Worm (Caenorhabditis elegans) whole organism, L3 larva: Measurements from ENCODE around the gene C17F4.3.

Experiments
- R02D3.7 ChIP-seq: fragments of 150-350 bp; optimal IDR thresholded peaks from 2 replicates; lab custom pipeline; 2014; ENCODE audit warnings: missing biosample characterization, missing genetic modification characterization
- ZK546.5 ChIP-seq: sonication (generic microtip); optimal IDR thresholded peaks from 2 replicates; lab custom pipeline; 2017; ENCODE audit warnings: missing biosample characterization, missing genetic modification characterization
- ceh-16 ChIP-seq: sonication (generic microtip); optimal IDR thresholded peaks from 2 replicates; lab custom pipeline; 2017; ENCODE audit warnings: missing biosample characterization, missing genetic modification characterization
- ceh-28 ChIP-seq: fragments of 150-350 bp; optimal IDR thresholded peaks from 2 replicates; lab custom pipeline; 2014; ENCODE audit warnings: missing biosample characterization, missing genetic modification reagents, missing genetic modification characterization
- ceh-82 ChIP-seq: fragments of 150-350 bp; optimal IDR thresholded peaks from 2 replicates; lab custom pipeline; 2014; ENCODE audit warnings: missing biosample characterization, missing genetic modification characterization
- ceh-9 ChIP-seq: sonication (generic microtip); optimal IDR thresholded peaks from 2 replicates; lab custom pipeline; 2018; ENCODE audit warnings: missing biosample characterization, missing genetic modification characterization
- daf-12 ChIP-seq: fragments of 150-350 bp; optimal IDR thresholded peaks from 2 replicates; lab custom pipeline; 2014; ENCODE audit warnings: missing biosample characterization, missing genetic modification reagents, missing genetic modification characterization
- egl-27 ChIP-seq: sonication (generic microtip); optimal IDR thresholded peaks from 4 replicates; lab custom pipeline; 2017; ENCODE audit warnings: missing biosample characterization, missing genetic modification reagents, missing genetic modification characterization
- elt-1 ChIP-seq: fragments of 150-350 bp; optimal IDR thresholded peaks from 2 replicates; lab custom pipeline; 2014; ENCODE audit warnings: missing biosample characterization, missing genetic modification characterization
- elt-2 ChIP-seq: sonication (generic microtip); optimal IDR thresholded peaks from 2 replicates; lab custom pipeline; 2016; ENCODE audit warnings: missing genetic modification reagents, mild to moderate bottlenecking, missing genetic modification characterization, missing compliant biosample characterization
- elt-3 ChIP-seq, 3 experiments: fragments of 150-350 bp in 1 of 3; sonication (generic microtip) in 2 of 3; optimal IDR thresholded peaks; 2 replicates in 2 of 3; 4 replicates in 1 of 3; lab custom pipeline; 2014 to 2017; ENCODE audit warnings: missing biosample characterization in 3 of 3, missing genetic modification characterization in 3 of 3
- eor-1 ChIP-seq, 2 experiments: fragments of 150-350 bp; optimal IDR thresholded peaks; 2 replicates each; lab custom pipeline; 2014 to 2018; ENCODE audit warnings: missing biosample characterization in 2 of 2, missing genetic modification characterization in 2 of 2
- fkh-10 ChIP-seq: sonication (generic microtip); optimal IDR thresholded peaks from 2 replicates; lab custom pipeline; 2017; ENCODE audit warnings: missing biosample characterization, missing genetic modification reagents, missing genetic modification characterization
- fkh-2 ChIP-seq: fragments of 150-350 bp; optimal IDR thresholded peaks from 2 replicates; lab custom pipeline; 2014; ENCODE audit warnings: missing biosample characterization, missing genetic modification reagents, missing genetic modification characterization
- fos-1 ChIP-seq: fragments of 150-350 bp; optimal IDR thresholded peaks from 2 replicates; lab custom pipeline; 2014; ENCODE audit warnings: missing biosample characterization, missing genetic modification characterization
- jun-1 ChIP-seq: fragments of 150-350 bp; optimal IDR thresholded peaks from 2 replicates; lab custom pipeline; 2014; ENCODE audit warnings: missing biosample characterization, missing genetic modification reagents, missing genetic modification characterization
- lin-39 ChIP-seq: fragments of 150-350 bp; optimal IDR thresholded peaks from 2 replicates; lab custom pipeline; 2018; ENCODE audit warnings: missing biosample characterization, missing genetic modification reagents, missing genetic modification characterization
- lsy-12 ChIP-seq: sonication (generic microtip); optimal IDR thresholded peaks from 2 replicates; lab custom pipeline; 2016; ENCODE audit warnings: mild to moderate bottlenecking, missing genetic modification characterization, missing compliant biosample characterization
- mml-1 ChIP-seq: fragments of 150-350 bp; sonication (generic microtip); optimal IDR thresholded peaks from 3 replicates; lab custom pipeline; 2014; ENCODE audit warnings: missing biosample characterization, missing genetic modification characterization
- nfya-1 ChIP-seq: sonication (generic microtip); optimal IDR thresholded peaks from 2 replicates; lab custom pipeline; 2017; ENCODE audit warnings: missing genetic modification characterization, mild to moderate bottlenecking, missing compliant biosample characterization, antibody characterized with exemption, moderate library complexity; ENCODE audit not compliant: insufficient read depth
- nhr-11 ChIP-seq: fragments of 150-350 bp; optimal IDR thresholded peaks from 2 replicates; lab custom pipeline; 2014; ENCODE audit warnings: missing biosample characterization, missing genetic modification characterization
- nhr-12 ChIP-seq: fragments of 150-350 bp; optimal IDR thresholded peaks from 2 replicates; lab custom pipeline; 2014; ENCODE audit warnings: missing biosample characterization, missing genetic modification characterization
- nhr-23 ChIP-seq: fragments of 150-350 bp; optimal IDR thresholded peaks from 2 replicates; lab custom pipeline; 2014; ENCODE audit warnings: missing biosample characterization, missing genetic modification reagents, missing genetic modification characterization
- nhr-237 ChIP-seq: fragments of 150-350 bp; optimal IDR thresholded peaks from 2 replicates; lab custom pipeline; 2014; ENCODE audit warnings: missing biosample characterization, missing genetic modification characterization
- nhr-28 ChIP-seq: fragments of 150-350 bp; optimal IDR thresholded peaks from 2 replicates; lab custom pipeline; 2014; ENCODE audit warnings: missing biosample characterization, missing genetic modification characterization
- nhr-43 ChIP-seq: sonication (generic microtip); optimal IDR thresholded peaks from 2 replicates; lab custom pipeline; 2016; ENCODE audit warnings: mild to moderate bottlenecking, missing genetic modification characterization, missing compliant biosample characterization; ENCODE audit not compliant: poor library complexity, severe bottlenecking
- nhr-67 ChIP-seq: fragments of 150-350 bp; optimal IDR thresholded peaks from 2 replicates; lab custom pipeline; 2014; ENCODE audit warnings: missing biosample characterization, missing genetic modification characterization
- nhr-76 ChIP-seq: fragments of 150-350 bp; sonication (generic microtip); optimal IDR thresholded peaks from 5 replicates; lab custom pipeline; 2014; ENCODE audit warnings: missing biosample characterization, missing genetic modification characterization
- nhr-77 ChIP-seq: fragments of 150-350 bp; optimal IDR thresholded peaks from 2 replicates; lab custom pipeline; 2014; ENCODE audit warnings: missing biosample characterization, missing genetic modification characterization
- pqm-1 ChIP-seq: fragments of 150-350 bp; optimal IDR thresholded peaks from 2 replicates; lab custom pipeline; 2017; ENCODE audit warnings: missing biosample characterization, missing genetic modification characterization, inconsistent platforms
- sea-2 ChIP-seq: fragments of 150-350 bp; sonication (generic microtip); optimal IDR thresholded peaks from 4 replicates; lab custom pipeline; 2014; ENCODE audit warnings: missing biosample characterization, missing genetic modification reagents, missing genetic modification characterization
- skn-1 ChIP-seq: fragments of 150-350 bp; optimal IDR thresholded peaks from 2 replicates; lab custom pipeline; 2014; ENCODE audit warnings: missing biosample characterization, missing genetic modification characterization
- snpc-4 ChIP-seq: fragments of 150-350 bp; optimal IDR thresholded peaks from 2 replicates; lab custom pipeline; 2014; ENCODE audit warnings: missing biosample characterization, missing genetic modification characterization
- tbx-2 ChIP-seq: sonication (generic microtip); optimal IDR thresholded peaks from 2 replicates; lab custom pipeline; 2016; ENCODE audit warnings: mild to moderate bottlenecking, missing genetic modification characterization, missing compliant biosample characterization
- unc-39 ChIP-seq: sonication (generic microtip); optimal IDR thresholded peaks from 4 replicates; lab custom pipeline; 2017; ENCODE audit warnings: missing biosample characterization, missing genetic modification characterization
- unc-62 ChIP-seq: fragments of 150-350 bp; sonication (generic microtip); optimal IDR thresholded peaks from 4 replicates; lab custom pipeline; 2014; ENCODE audit warnings: missing biosample characterization, missing genetic modification reagents, missing genetic modification characterization
- zag-1 ChIP-seq: fragments of 150-350 bp; optimal IDR thresholded peaks from 2 replicates; lab custom pipeline; 2014; ENCODE audit warnings: missing biosample characterization, missing genetic modification characterization
- ztf-11 ChIP-seq: fragments of 150-350 bp; optimal IDR thresholded peaks from 2 replicates; lab custom pipeline; 2014; ENCODE audit warnings: missing biosample characterization, missing genetic modification characterization

C17F4.3 gene

DNA sequence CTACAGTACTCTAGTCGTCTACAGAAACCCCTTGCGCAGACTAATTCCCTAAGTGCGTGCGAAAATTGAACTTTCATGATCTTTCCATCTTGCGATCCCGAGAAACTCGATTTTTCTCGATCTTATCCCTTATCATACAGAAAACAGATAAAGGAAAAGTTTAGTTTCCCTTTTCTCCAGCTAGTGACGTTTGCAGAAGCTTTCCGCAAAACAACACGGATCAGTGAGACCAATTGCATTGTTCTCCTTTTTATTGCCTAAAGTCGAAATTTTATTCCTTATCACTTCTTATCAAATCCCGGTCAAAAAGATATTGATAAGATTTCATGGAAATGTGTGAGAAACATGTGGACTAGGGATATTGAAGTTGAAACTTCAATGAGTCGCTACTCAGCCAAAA is 1.5 kb downstream of the C17F4.3 start:
- TF ChIP-seq elt-3 (tag; optimal IDR thresholded peaks at IDR 0.05; lab: Kevin White, UChicago) (peak in 1 of 3 experiments; percentile 27), nhr-23 (tag; lab: Kevin White, UChicago) (peak; percentile 35), nhr-12 (no peak)

DNA sequence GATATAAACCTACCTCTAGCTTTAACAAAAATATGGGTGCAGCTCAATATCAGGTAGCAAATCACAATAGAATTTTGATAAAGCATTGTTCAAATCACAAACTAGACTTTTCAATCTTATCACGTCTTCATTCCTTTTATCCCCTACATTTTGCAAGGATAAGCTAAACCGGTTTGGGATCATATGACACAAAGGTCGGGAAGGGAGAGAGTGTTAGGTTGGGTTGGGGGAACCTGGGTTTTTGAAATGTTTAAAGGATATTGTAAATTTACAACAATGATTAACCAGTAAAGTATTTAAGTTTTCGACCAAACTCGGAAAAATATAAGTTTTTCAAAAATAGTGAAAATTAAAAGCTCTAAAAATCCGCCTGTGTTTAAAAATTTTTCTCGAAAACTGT is 3.8 kb downstream of the C17F4.3 start, which contains the start of gene C17F4.12:
TSS of gene C17F4.12 (minus strand) at position 101 of the 400 bp plus-strand sequence.
- TF ChIP-seq fkh-10 (GFP tag; lab: Kevin White, UChicago) (no peak), elt-1 (tag; lab: Kevin White, UChicago) (no peak), nhr-77 (tag; lab: Kevin White, UChicago) (no peak)

DNA sequence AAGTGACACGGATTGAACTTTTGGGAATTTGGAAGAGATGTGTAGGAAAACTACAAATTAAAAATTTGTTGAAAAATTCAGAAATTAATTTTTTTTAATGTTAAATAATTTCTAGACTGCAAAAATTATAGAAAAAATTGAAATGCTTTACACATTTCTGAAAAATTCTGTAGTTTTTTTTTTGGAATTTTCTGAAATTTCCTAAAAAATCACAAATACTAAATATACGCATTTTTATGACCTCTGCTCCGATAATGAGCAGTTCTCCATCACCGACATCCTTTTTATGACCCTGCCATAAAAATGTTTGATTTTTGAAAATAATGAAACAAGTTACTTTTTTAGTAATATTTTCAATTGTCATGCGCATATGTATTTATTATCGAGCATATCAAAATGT is 4.5 kb downstream of the C17F4.3 start:
- TF ChIP-seq ZK546.5 (tag; lab: Kevin White, UChicago) (no peak), nhr-237 (tag; lab: Kevin White, UChicago) (no peak), nhr-11 (no peak), unc-62 (GFP tag; lab: Kevin White, UChicago) (no peak), nfya-1 (no peak), nhr-12 (no peak), tbx-2 (tag; lab: Kevin White, UChicago) (no peak), ceh-82 (tag; lab: Kevin White, UChicago) (no peak), mml-1 (no peak), fkh-10 (GFP tag; lab: Kevin White, UChicago) (no peak), lin-39 (tag; lab: Kevin White, UChicago) (no peak), ztf-11 (tag; lab: Kevin White, UChicago) (no peak), nhr-67 (tag; lab: Kevin White, UChicago) (no peak), elt-1 (tag; lab: Kevin White, UChicago) (no peak), elt-2 (tag; lab: Kevin White, UChicago) (peak; percentile 50), nhr-77 (tag; lab: Kevin White, UChicago) (peak; percentile 54), snpc-4 (tag; lab: Kevin White, UChicago) (no peak), nhr-23 (tag; lab: Kevin White, UChicago) (no peak), ceh-16 (no peak), nhr-43 (no peak), fos-1 (peak; percentile 9)

DNA sequence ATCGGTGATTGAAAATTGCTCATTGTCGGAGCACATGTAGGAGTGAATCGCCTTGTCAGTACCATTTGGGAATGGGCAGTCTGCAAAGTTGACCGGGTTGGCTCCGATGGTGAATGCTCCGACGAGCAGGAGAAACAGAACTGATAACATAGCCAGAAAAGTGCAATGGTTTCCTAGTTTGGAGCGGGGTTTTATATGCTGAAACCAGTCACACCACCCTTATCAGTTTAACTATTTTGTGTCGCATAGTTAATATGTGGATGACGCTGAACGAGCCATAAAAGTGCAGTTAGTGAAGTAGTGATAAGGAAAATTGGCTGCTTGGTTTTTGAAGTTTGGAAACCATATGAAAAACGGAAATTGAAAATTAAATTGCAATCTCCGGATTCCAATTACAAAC is 5.5 kb downstream of the C17F4.3 start, which contains the start of gene C17F4.7:
TSS of gene C17F4.7 (minus strand) at position 180 of the 400 bp plus-strand sequence.
- peak; percentile 96 for TF ChIP-seq pqm-1 (tag; lab: Kevin White, UChicago)
- peak; percentile 71 for TF ChIP-seq jun-1
- TF ChIP-seq elt-2 (tag; lab: Kevin White, UChicago), result peak; percentile 99
- TF ChIP-seq lsy-12, result no peak

DNA sequence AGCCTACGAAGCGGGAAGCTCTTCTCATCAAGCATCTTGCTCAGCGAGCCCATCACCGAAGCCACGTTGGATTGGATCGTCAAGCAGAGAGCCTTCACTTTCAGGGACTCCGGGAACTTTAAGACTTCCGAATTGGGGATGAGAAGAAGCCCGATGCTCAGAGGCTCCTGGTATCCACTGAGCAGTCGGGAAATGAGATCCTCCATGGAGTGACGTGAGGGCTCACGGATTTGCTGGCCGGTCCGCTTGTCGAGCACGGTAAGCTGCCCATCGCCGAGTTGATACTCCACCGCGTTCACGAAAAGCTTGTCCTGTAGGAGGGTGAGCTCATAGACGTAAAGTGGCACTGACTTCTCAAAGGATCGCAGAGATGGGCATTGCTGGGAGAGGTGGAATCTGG is 7.2 kb downstream of the C17F4.3 start:
- TF ChIP-seq unc-39 (tag; lab: Kevin White, UChicago), result no peak
- TF ChIP-seq ceh-16, result no peak
- no peak for TF ChIP-seq nhr-28
- no peak for TF ChIP-seq fkh-10 (GFP tag; lab: Kevin White, UChicago)
- no peak for TF ChIP-seq zag-1 (tag; lab: Kevin White, UChicago)
- no peak for TF ChIP-seq elt-2 (tag; lab: Kevin White, UChicago)
- TF ChIP-seq daf-12 (tag; lab: Kevin White, UChicago), result no peak
- TF ChIP-seq R02D3.7 (tag; lab: Kevin White, UChicago), result no peak
- TF ChIP-seq skn-1 (tag; lab: Kevin White, UChicago), result no peak
- TF ChIP-seq nhr-76 (tag; lab: Kevin White, UChicago), result no peak

DNA sequence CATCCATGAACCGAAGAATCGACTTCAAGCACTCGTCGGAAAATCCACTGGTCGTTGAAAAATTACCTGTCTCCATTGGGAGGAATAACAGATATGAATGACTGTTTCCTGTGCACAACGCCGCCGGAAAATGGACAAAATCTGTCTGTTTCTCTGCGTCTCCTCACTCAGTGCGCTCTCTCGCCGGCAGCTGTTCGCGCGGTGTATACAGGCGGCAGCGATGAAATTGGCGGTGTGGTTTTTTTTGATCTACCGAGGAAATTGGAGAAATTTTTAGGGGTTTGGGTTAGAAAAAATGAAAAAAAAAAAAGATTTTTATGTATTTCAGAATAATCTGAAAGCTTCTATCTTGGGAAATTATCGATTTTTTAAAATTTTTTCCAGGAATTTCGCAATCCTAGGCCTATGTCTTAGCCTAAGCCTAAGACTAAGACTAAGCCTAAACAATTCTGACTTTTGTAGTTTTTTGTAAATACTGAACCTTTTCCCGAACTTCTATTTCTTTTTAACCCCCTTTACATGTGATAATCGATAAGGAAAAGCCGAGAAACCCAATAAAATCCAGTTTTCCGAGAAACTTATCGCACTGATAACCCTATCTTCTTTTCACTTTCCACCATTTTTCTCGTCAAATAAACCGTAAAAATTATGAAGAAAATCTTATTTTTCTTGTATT is 7.9 kb downstream of the C17F4.3 start, which contains the start of the genes fbxc-50 and C17F4.2:
TSS of gene fbxc-50 (minus strand) at position 81 of the 676 bp plus-strand sequence.
TSS of gene C17F4.2 (plus strand) at position 626 of the 676 bp plus-strand sequence.
- no peak for TF ChIP-seq egl-27
- no peak for TF ChIP-seq fkh-2 (tag; lab: Kevin White, UChicago)
- no peak for TF ChIP-seq skn-1 (tag; lab: Kevin White, UChicago)
- TF ChIP-seq eor-1 (tag; optimal IDR thresholded peaks at IDR 0.05; lab: Kevin White, UChicago), result no peak
- TF ChIP-seq lin-39 (tag; lab: Kevin White, UChicago), result no peak
- TF ChIP-seq tbx-2 (tag; lab: Kevin White, UChicago), result no peak
- TF ChIP-seq nhr-23 (tag; lab: Kevin White, UChicago), result no peak
- TF ChIP-seq fos-1, result no peak
- TF ChIP-seq sea-2, result no peak
- no peak for TF ChIP-seq nhr-237 (tag; lab: Kevin White, UChicago)
- TF ChIP-seq ceh-9 (tag; lab: Kevin White, UChicago), result no peak
- TF ChIP-seq ceh-82 (tag; lab: Kevin White, UChicago), result no peak
- TF ChIP-seq ceh-28 (tag; lab: Kevin White, UChicago), result no peak
